Fruit fly (Drosophila melanogaster) Kc167 (cell line): ENCODE measurements around the gene Cp18.

Experiments used
- h ChIP-seq: fragments of >200 bp; optimal IDR thresholded peaks from 3 replicates; lab custom pipeline; 2018; ENCODE audit warnings: missing external identifiers
- insv ChIP-seq: fragments of >200 bp; optimal IDR thresholded peaks from 3 replicates; lab custom pipeline; 2018; ENCODE audit warnings: missing external identifiers
- psq ChIP-seq: fragments of >200 bp; optimal IDR thresholded peaks from 2 replicates; lab custom pipeline; 2017; ENCODE audit warnings: missing external identifiers

dm6 chr3L:8691891-8692874 is 34.4 kb upstream of the Cp18 start:
- TF ChIP-seq psq (no peak), h (no peak), insv (lab: Kevin White, UChicago) (no peak)
